Fruit fly (Drosophila melanogaster) whole organism, prepupa: ENCODE measurements around the gene CG17839.

ENCODE experiments used
- Blimp-1 ChIP-seq: fragments of 200-800 bp; sonication (Bioruptor generic); optimal IDR thresholded peaks from 3 replicates; lab custom pipeline; 2017; ENCODE audit warnings: missing biosample characterization, missing genetic modification characterization, mild to moderate bottlenecking, moderate library complexity, missing genetic modification reagents
- CG10669 ChIP-seq: fragments of 200-800 bp; sonication (Bioruptor generic); optimal IDR thresholded peaks from 3 replicates; lab custom pipeline; 2018; ENCODE audit warnings: missing biosample characterization, mild to moderate bottlenecking, missing genetic modification characterization, moderate library complexity
- CG11294 ChIP-seq: fragments of 200-800 bp; sonication (Bioruptor generic); IDR thresholded peaks from 2 replicates; pipeline ENCODE4 v1.3.6; 2022; ENCODE audit warnings: missing biosample characterization, missing genetic modification characterization
- CG11762 ChIP-seq: fragments of 200-800 bp; sonication (Bioruptor generic); optimal IDR thresholded peaks from 3 replicates; lab custom pipeline; 2016; ENCODE audit warnings: missing biosample characterization, missing genetic modification characterization; ENCODE audit not compliant: insufficient read depth
- CG15336 ChIP-seq: fragments of 200-800 bp; sonication (Bioruptor generic); IDR thresholded peaks from 2 replicates; pipeline ENCODE4 v1.3.6; 2022; ENCODE audit warnings: missing biosample characterization, missing genetic modification characterization
- CG1621 ChIP-seq: fragments of 200-800 bp; sonication (Bioruptor generic); optimal IDR thresholded peaks from 3 replicates; lab custom pipeline; 2018; ENCODE audit warnings: missing biosample characterization, mild to moderate bottlenecking, missing genetic modification characterization
- CG16779 ChIP-seq: fragments of 200-800 bp; sonication (Bioruptor generic); optimal IDR thresholded peaks from 3 replicates; lab custom pipeline; 2017; ENCODE audit warnings: missing biosample characterization, mild to moderate bottlenecking, missing genetic modification characterization
- CG3032 ChIP-seq: fragments of 200-800 bp; optimal IDR thresholded peaks from 2 replicates; lab custom pipeline; 2019; ENCODE audit warnings: missing biosample characterization, mild to moderate bottlenecking, missing genetic modification characterization, moderate library complexity
- CG31627 ChIP-seq: fragments of 200-800 bp; sonication (Bioruptor generic); optimal IDR thresholded peaks from 3 replicates; lab custom pipeline; 2016; ENCODE audit warnings: missing biosample characterization, missing genetic modification characterization
- CG32006 ChIP-seq: fragments of 200-800 bp; sonication (Bioruptor generic); optimal IDR thresholded peaks from 3 replicates; lab custom pipeline; 2017; ENCODE audit warnings: missing biosample characterization, mild to moderate bottlenecking, missing genetic modification characterization
- CG34406 ChIP-seq: fragments of 200-800 bp; sonication (Bioruptor generic); optimal IDR thresholded peaks from 3 replicates; lab custom pipeline; 2016; ENCODE audit warnings: missing biosample characterization, missing genetic modification characterization
- CG3919 ChIP-seq: fragments of 200-800 bp; sonication (Bioruptor generic); optimal IDR thresholded peaks from 3 replicates; lab custom pipeline; 2016; ENCODE audit warnings: missing biosample characterization, missing genetic modification characterization
- CG4318 ChIP-seq: fragments of 200-800 bp; sonication (Bioruptor generic); optimal IDR thresholded peaks from 3 replicates; lab custom pipeline; 2017; ENCODE audit warnings: missing biosample characterization, mild to moderate bottlenecking, missing genetic modification characterization
- CG6163 ChIP-seq: fragments of 200-800 bp; sonication (Bioruptor generic); IDR thresholded peaks from 3 replicates; pipeline ENCODE4 v1.3.6; 2022; ENCODE audit warnings: missing biosample characterization, missing genetic modification characterization
- CG6276 ChIP-seq: fragments of 200-800 bp; sonication (Bioruptor generic); optimal IDR thresholded peaks from 2 replicates; lab custom pipeline; 2017; ENCODE audit warnings: missing biosample characterization, mild to moderate bottlenecking, missing genetic modification characterization
- CG6792 ChIP-seq: fragments of 200-800 bp; sonication (Bioruptor generic); optimal IDR thresholded peaks from 3 replicates; lab custom pipeline; 2016; ENCODE audit warnings: missing biosample characterization, missing genetic modification characterization
- CG6854 ChIP-seq: fragments of 200-800 bp; sonication (Bioruptor generic); optimal IDR thresholded peaks from 2 replicates; lab custom pipeline; 2017; ENCODE audit warnings: missing biosample characterization, mild to moderate bottlenecking, missing genetic modification characterization
- CG8119 ChIP-seq: fragments of 200-800 bp; sonication (Bioruptor generic); IDR thresholded peaks from 3 replicates; pipeline ENCODE4 v1.3.6; 2022; ENCODE audit warnings: missing biosample characterization, missing genetic modification characterization
- CG8319 ChIP-seq: fragments of 200-800 bp; sonication (Bioruptor generic); optimal IDR thresholded peaks from 3 replicates; lab custom pipeline; 2016; ENCODE audit warnings: missing biosample characterization, missing genetic modification characterization
- CG8632 ChIP-seq: fragments of 200-800 bp; sonication (Bioruptor generic); optimal IDR thresholded peaks from 3 replicates; lab custom pipeline; 2016; ENCODE audit warnings: missing biosample characterization, missing genetic modification characterization
- CG9139 ChIP-seq: fragments of 200-800 bp; sonication (Bioruptor generic); optimal IDR thresholded peaks from 3 replicates; lab custom pipeline; 2017; ENCODE audit warnings: missing biosample characterization, mild to moderate bottlenecking, missing genetic modification characterization
- Eip75B ChIP-seq: fragments of 200-800 bp; sonication (Bioruptor generic); optimal IDR thresholded peaks from 3 replicates; lab custom pipeline; 2016; ENCODE audit warnings: missing biosample characterization, missing genetic modification characterization
- Eip93F ChIP-seq: fragments of 200-800 bp; sonication (Bioruptor generic); optimal IDR thresholded peaks from 2 replicates; lab custom pipeline; 2016; ENCODE audit warnings: missing biosample characterization, mild to moderate bottlenecking, missing genetic modification characterization
- Ets21C ChIP-seq: fragments of 200-800 bp; sonication (Bioruptor generic); optimal IDR thresholded peaks from 3 replicates; lab custom pipeline; 2016; ENCODE audit warnings: missing biosample characterization, missing genetic modification characterization
- Gug ChIP-seq: fragments of 200-800 bp; sonication (Bioruptor generic); IDR thresholded peaks from 2 replicates; pipeline ENCODE4 v1.3.6; 2022; ENCODE audit warnings: missing biosample characterization, missing genetic modification characterization
- Hr38 ChIP-seq: sonication (Bioruptor generic); optimal IDR thresholded peaks from 2 replicates; lab custom pipeline; 2016; ENCODE audit warnings: missing biosample characterization, missing genetic modification characterization
- Hr39 ChIP-seq: fragments of 200-800 bp; sonication (Bioruptor generic); optimal IDR thresholded peaks from 2 replicates; lab custom pipeline; 2016; ENCODE audit warnings: missing biosample characterization, missing genetic modification characterization
- Hr4 ChIP-seq: fragments of 200-800 bp; sonication (Bioruptor generic); optimal IDR thresholded peaks from 3 replicates; lab custom pipeline; 2016; ENCODE audit warnings: missing biosample characterization, missing genetic modification characterization
- Lpt ChIP-seq: fragments of 200-800 bp; sonication (Bioruptor generic); optimal IDR thresholded peaks from 3 replicates; lab custom pipeline; 2016; ENCODE audit warnings: missing biosample characterization, missing genetic modification characterization
- Met ChIP-seq: fragments of 200-800 bp; sonication (Bioruptor generic); optimal IDR thresholded peaks from 3 replicates; lab custom pipeline; 2016; ENCODE audit warnings: missing biosample characterization, missing genetic modification characterization
- OdsH ChIP-seq: fragments of 200-800 bp; sonication (Bioruptor generic); optimal IDR thresholded peaks from 3 replicates; lab custom pipeline; 2016; ENCODE audit warnings: missing biosample characterization, missing genetic modification characterization
- Smox ChIP-seq: fragments of 200-800 bp; sonication (Bioruptor generic); optimal IDR thresholded peaks from 3 replicates; lab custom pipeline; 2016; ENCODE audit warnings: missing biosample characterization, missing genetic modification characterization
- Sox102F ChIP-seq: fragments of 200-800 bp; sonication (Bioruptor generic); optimal IDR thresholded peaks from 2 replicates; lab custom pipeline; 2016; ENCODE audit warnings: missing biosample characterization, mild to moderate bottlenecking, missing genetic modification characterization
- Sox14 ChIP-seq: fragments of 200-800 bp; sonication (Bioruptor generic); optimal IDR thresholded peaks from 3 replicates; lab custom pipeline; 2016; ENCODE audit warnings: missing biosample characterization, missing genetic modification characterization
- Sox15 ChIP-seq: fragments of 200-800 bp; sonication (Bioruptor generic); optimal IDR thresholded peaks from 3 replicates; lab custom pipeline; 2016; ENCODE audit warnings: missing biosample characterization, missing genetic modification characterization
- acj6 ChIP-seq: fragments of 200-800 bp; sonication (Bioruptor generic); optimal IDR thresholded peaks from 3 replicates; lab custom pipeline; 2016; ENCODE audit warnings: missing biosample characterization, missing genetic modification characterization
- cyc ChIP-seq: fragments of 200-800 bp; sonication (Bioruptor generic); optimal IDR thresholded peaks from 3 replicates; lab custom pipeline; 2016; ENCODE audit warnings: missing biosample characterization, missing genetic modification characterization
- dac ChIP-seq: fragments of 200-800 bp; sonication (Bioruptor generic); optimal IDR thresholded peaks from 2 replicates; lab custom pipeline; 2017; ENCODE audit warnings: missing biosample characterization, mild to moderate bottlenecking, missing genetic modification characterization
- dsx ChIP-seq: fragments of 200-800 bp; optimal IDR thresholded peaks from 3 replicates; lab custom pipeline; 2019; ENCODE audit warnings: missing biosample characterization, mild to moderate bottlenecking, missing genetic modification characterization, moderate library complexity; ENCODE audit not compliant: poor library complexity, severe bottlenecking
- eg ChIP-seq: fragments of 200-800 bp; sonication (Bioruptor generic); IDR thresholded peaks from 3 replicates; pipeline ENCODE4 v1.3.6; 2022; ENCODE audit warnings: missing biosample characterization, missing genetic modification characterization
- esn ChIP-seq: fragments of 200-800 bp; sonication (Bioruptor generic); optimal IDR thresholded peaks from 2 replicates; lab custom pipeline; 2016; ENCODE audit warnings: missing biosample characterization, mild to moderate bottlenecking, missing genetic modification characterization, moderate library complexity
- fd85E ChIP-seq: fragments of 200-800 bp; sonication (Bioruptor generic); optimal IDR thresholded peaks from 3 replicates; lab custom pipeline; 2016; ENCODE audit warnings: missing biosample characterization, missing genetic modification characterization
- fkh ChIP-seq: fragments of 200-800 bp; sonication (Bioruptor generic); optimal IDR thresholded peaks from 3 replicates; lab custom pipeline; 2017; ENCODE audit warnings: missing biosample characterization, mild to moderate bottlenecking, missing genetic modification characterization, moderate library complexity
- lz ChIP-seq: fragments of 200-800 bp; sonication (Bioruptor generic); optimal IDR thresholded peaks from 3 replicates; lab custom pipeline; 2016; ENCODE audit warnings: missing biosample characterization, missing genetic modification characterization
- net ChIP-seq: fragments of 200-800 bp; sonication (Bioruptor generic); optimal IDR thresholded peaks from 3 replicates; lab custom pipeline; 2016; ENCODE audit warnings: missing biosample characterization, missing genetic modification characterization
- pdm3 ChIP-seq: fragments of 200-800 bp; sonication (Bioruptor generic); optimal IDR thresholded peaks from 3 replicates; lab custom pipeline; 2016; ENCODE audit warnings: missing biosample characterization, missing genetic modification characterization
- salr ChIP-seq, 2 experiments: fragments of 200-800 bp; sonication (Bioruptor generic); optimal IDR thresholded peaks; 3 replicates each; lab custom pipeline; 2016 to 2018; ENCODE audit warnings: missing biosample characterization in 2 of 2, missing genetic modification characterization in 2 of 2, mild to moderate bottlenecking in 1 of 2
- spab ChIP-seq: fragments of 200-800 bp; sonication (Bioruptor generic); optimal IDR thresholded peaks from 2 replicates; lab custom pipeline; 2017; ENCODE audit warnings: missing biosample characterization, mild to moderate bottlenecking, missing genetic modification characterization, missing genetic modification reagents
- ss ChIP-seq, 2 experiments: fragments of 200-800 bp; sonication (Bioruptor generic); optimal IDR thresholded peaks; 2 replicates in 1 of 2; 3 replicates in 1 of 2; lab custom pipeline; 2017 to 2018; ENCODE audit warnings: mild to moderate bottlenecking in 2 of 2, missing biosample characterization in 2 of 2, missing genetic modification characterization in 2 of 2, moderate library complexity in 1 of 2
- svp ChIP-seq: fragments of 200-800 bp; sonication (Bioruptor generic); peaks from one replicate; lab custom pipeline; 2016; ENCODE audit warnings: missing biosample characterization, missing genetic modification characterization
- topi ChIP-seq: fragments of 200-800 bp; sonication (Bioruptor generic); optimal IDR thresholded peaks from 3 replicates; lab custom pipeline; 2016; ENCODE audit warnings: missing biosample characterization, missing genetic modification characterization
- vri ChIP-seq: fragments of 200-800 bp; sonication (Bioruptor generic); optimal IDR thresholded peaks from 3 replicates; lab custom pipeline; 2016; ENCODE audit warnings: missing biosample characterization, mild to moderate bottlenecking, missing genetic modification characterization

Gene CG17839

dm6 chr3L:14784949-14785408, 20.0 kb upstream of the CG17839 start:
- peak; percentile 39 for TF ChIP-seq CG16779 (tag; lab: Kevin White, UChicago)
- peak; percentile 71 for TF ChIP-seq Ets21C
- peak; percentile 72 for TF ChIP-seq spab (GFP tag; lab: Kevin White, UChicago)
- TF ChIP-seq CG6792 (GFP tag; lab: Kevin White, UChicago): peak; percentile 70
- TF ChIP-seq acj6 (GFP tag; lab: Kevin White, UChicago): peak; percentile 84
- TF ChIP-seq vri (GFP tag; lab: Kevin White, UChicago): peak; percentile 24
- TF ChIP-seq CG11294 (GFP tag; lab: Robert Waterston, UW): peak; percentile 62; the same call in 1 of the 2 replicates
- TF ChIP-seq OdsH: peak; percentile 87
- peak; percentile 83 for TF ChIP-seq CG4318 (GFP tag; lab: Kevin White, UChicago)
- peak; percentile 80 for TF ChIP-seq CG34406 (GFP tag; lab: Kevin White, UChicago)
- TF ChIP-seq Lpt: peak; percentile 61
- no peak for TF ChIP-seq Hr38 (GFP tag; lab: Kevin White, UChicago)
- TF ChIP-seq CG31627: peak; percentile 83
- TF ChIP-seq Eip93F (GFP tag; lab: Kevin White, UChicago): no peak
- peak; percentile 72 for TF ChIP-seq Gug
- TF ChIP-seq CG6163: peak; percentile 68
- TF ChIP-seq salr (GFP tag; optimal IDR thresholded peaks at IDR 0.05; lab: Kevin White, UChicago): peak in 1 of 2 experiments; percentile 87
- peak; percentile 80 for TF ChIP-seq Smox (GFP tag; lab: Kevin White, UChicago)
- peak; percentile 78 for TF ChIP-seq Sox102F
- peak; percentile 76 for TF ChIP-seq CG10669 (GFP tag; lab: Kevin White, UChicago)
- TF ChIP-seq dsx (GFP tag; lab: Kevin White, UChicago): peak; percentile 57
- TF ChIP-seq CG1621 (tag; lab: Kevin White, UChicago): peak; percentile 69
- TF ChIP-seq dac (GFP tag; lab: Kevin White, UChicago): peak; percentile 55
- TF ChIP-seq Hr4 (GFP tag; lab: Kevin White, UChicago): peak; percentile 91
- TF ChIP-seq Blimp-1 (GFP tag; lab: Kevin White, UChicago): peak; percentile 39
- TF ChIP-seq Hr39 (GFP tag; lab: Kevin White, UChicago): peak; percentile 86
- peak; percentile 41 for TF ChIP-seq CG9139 (GFP tag; lab: Kevin White, UChicago)
- peak; percentile 80 for TF ChIP-seq net
- peak; percentile 80 for TF ChIP-seq lz (GFP tag; lab: Kevin White, UChicago)
- peak; percentile 78 for TF ChIP-seq fkh (GFP tag; lab: Kevin White, UChicago)
- TF ChIP-seq CG8119 (GFP tag; lab: Robert Waterston, UW): peak; percentile 91
- peak; percentile 84 for TF ChIP-seq esn
- peak; percentile 83 for TF ChIP-seq eg (GFP tag; lab: Robert Waterston, UW)
- peak; percentile 81 for TF ChIP-seq CG11762 (GFP tag; lab: Kevin White, UChicago)
- TF ChIP-seq CG3919: peak; percentile 78
- peak; percentile 72 for TF ChIP-seq Sox15
- peak; percentile 80 for TF ChIP-seq CG3032
- peak; percentile 90 for TF ChIP-seq CG15336
- TF ChIP-seq fd85E: peak; percentile 23
- TF ChIP-seq Met (GFP tag; lab: Kevin White, UChicago): peak; percentile 82
- TF ChIP-seq CG6854 (GFP tag; lab: Kevin White, UChicago): peak; percentile 11
- peak; percentile 83 for TF ChIP-seq pdm3
- TF ChIP-seq svp (GFP tag; lab: Kevin White, UChicago): peak; percentile 84
- TF ChIP-seq Eip75B (GFP tag; lab: Kevin White, UChicago): peak; percentile 56
- peak; percentile 90 for TF ChIP-seq CG6276 (GFP tag; lab: Kevin White, UChicago)
- peak; percentile 87 for TF ChIP-seq topi
- TF ChIP-seq CG8319 (GFP tag; lab: Kevin White, UChicago): peak; percentile 70
- TF ChIP-seq CG32006 (GFP tag; lab: Kevin White, UChicago): peak; percentile 92
- peak; percentile 77 for TF ChIP-seq cyc (GFP tag; lab: Kevin White, UChicago)
- peak; percentile 75 for TF ChIP-seq CG8632
- TF ChIP-seq Sox14: peak; percentile 79
- TF ChIP-seq ss (GFP tag; optimal IDR thresholded peaks at IDR 0.05; lab: Kevin White, UChicago): peak; percentile 43 to 51
